Worm (Caenorhabditis elegans) whole organism, L4/young adult: Measurements from ENCODE around the gene K10G9.2.
"Not testable (repeated sequence)": the region's sequence is repeated elsewhere in the genome, so short reads cannot be mapped to it uniquely, and the experiment has no call there.

ENCODE experiments used
- W03F9.2 ChIP-seq: fragments of 150-350 bp; optimal IDR thresholded peaks from 2 replicates; lab custom pipeline; 2014; ENCODE audit warnings: missing biosample characterization, missing genetic modification characterization
- dao-5 ChIP-seq: sonication (generic microtip); optimal IDR thresholded peaks from 2 replicates; lab custom pipeline; 2016; ENCODE audit warnings: missing genotype, missing genetic modification characterization, moderate library complexity, missing compliant biosample characterization
- him-1 ChIP-seq: sonication (generic microtip); optimal IDR thresholded peaks from 2 replicates; lab custom pipeline; 2016; ENCODE audit warnings: missing genotype, missing genetic modification reagents, missing genetic modification characterization, missing compliant biosample characterization

K10G9.2 gene

DNA sequence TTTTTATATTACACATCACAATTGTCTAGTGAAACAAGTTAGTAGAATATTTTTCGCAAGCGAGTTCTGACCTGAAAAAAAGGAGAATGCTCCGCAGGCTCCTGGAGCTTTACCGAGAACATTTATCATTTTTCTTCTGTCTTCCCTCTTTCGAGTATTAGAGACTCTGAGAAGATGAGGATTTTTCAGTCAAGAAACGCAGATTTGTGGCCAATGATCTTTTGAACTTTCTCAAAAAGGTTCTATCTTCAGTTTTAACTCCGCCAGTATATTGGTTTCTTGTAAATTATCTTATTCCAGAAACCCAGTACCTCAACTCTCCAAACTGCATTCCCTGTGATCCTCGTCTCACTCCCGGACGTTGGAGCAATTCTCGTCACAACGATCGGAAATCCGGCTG lies at the start of gene K10G9.2:
TSS of gene K10G9.2 (plus strand) at position 301 of the 400 bp plus-strand sequence.
- TF ChIP-seq him-1 (tag; lab: Kevin White, UChicago) = no peak
- no peak for TF ChIP-seq W03F9.2 (tag; lab: Kevin White, UChicago)
- TF ChIP-seq dao-5 = no peak

DNA sequence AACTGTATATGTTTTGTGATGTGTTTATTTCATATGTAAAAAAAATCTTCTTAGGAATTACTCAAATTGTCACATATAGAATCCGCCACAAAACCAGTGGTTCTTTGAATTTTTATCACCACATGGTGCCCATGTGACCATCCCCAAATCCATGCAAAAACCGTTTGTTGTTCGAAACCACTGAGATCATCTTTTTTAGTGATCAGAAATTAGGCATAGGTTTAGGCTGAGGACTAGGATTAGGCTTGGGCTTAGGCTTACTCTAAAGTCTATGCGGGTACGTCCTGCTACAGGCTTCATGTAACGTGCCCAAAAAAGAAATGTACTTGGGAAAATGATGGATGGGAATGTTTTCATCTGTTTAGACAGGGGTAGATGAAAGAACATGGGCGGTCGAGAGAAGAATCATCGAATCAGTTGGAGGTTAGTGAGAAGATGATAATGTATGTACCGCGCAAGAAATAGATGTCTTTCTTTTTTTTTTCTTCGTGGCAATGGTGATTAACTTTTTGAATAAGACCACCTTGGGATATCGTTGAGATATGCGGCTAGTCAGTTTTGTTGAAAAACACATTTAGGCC lies 49.3 kb upstream of the K10G9.2 start:
- TF ChIP-seq dao-5 = no peak
- no peak for TF ChIP-seq W03F9.2 (tag; lab: Kevin White, UChicago)
- no peak for TF ChIP-seq him-1 (tag; lab: Kevin White, UChicago)

ce11 chrIII:10238448-10239154 lies 47.1 kb upstream of the K10G9.2 start, which contains the start of gene Y70G10A.3:
Gene Y70G10A.3, plus strand, starts transcription at chrIII:10239104.
- no peak for TF ChIP-seq W03F9.2 (tag; lab: Kevin White, UChicago)
- no peak for TF ChIP-seq him-1 (tag; lab: Kevin White, UChicago)
- TF ChIP-seq dao-5 = no peak

- TF ChIP-seq W03F9.2 (tag; lab: Kevin White, UChicago) (no peak), him-1 (tag; lab: Kevin White, UChicago) (no peak), dao-5 (no peak)
These were observed 45.6 kb upstream of the K10G9.2 start for ce11 chrIII:10240073-10240472.

DNA sequence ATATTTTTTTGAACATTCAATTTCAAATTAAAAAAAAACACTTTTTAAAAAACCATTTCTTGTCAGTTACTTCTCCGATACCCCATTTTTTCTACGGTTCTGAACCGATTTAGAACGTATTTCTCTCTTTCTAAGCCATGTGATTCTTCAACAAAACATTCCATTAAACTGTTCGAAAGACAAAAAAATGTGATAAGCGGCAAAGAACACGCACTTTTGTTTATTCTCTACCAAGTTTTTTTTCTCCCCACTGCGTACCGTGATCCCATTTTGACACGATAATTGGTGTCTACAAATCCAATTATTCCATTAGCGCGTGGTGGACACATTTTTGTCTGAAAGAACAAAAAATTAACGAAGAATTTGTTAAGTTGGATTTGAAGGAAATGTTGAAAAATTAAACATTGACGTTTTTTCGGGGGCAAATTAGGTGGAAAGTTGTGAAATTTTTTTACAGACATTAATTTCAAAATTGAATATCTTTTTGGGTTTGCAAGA lies 44.3 kb upstream of the K10G9.2 start:
- TF ChIP-seq him-1 (tag; lab: Kevin White, UChicago) (no peak), dao-5 (no peak), W03F9.2 (tag; lab: Kevin White, UChicago) (no peak)

- TF ChIP-seq him-1 (tag; lab: Kevin White, UChicago) (no peak), dao-5 (no peak), W03F9.2 (tag; lab: Kevin White, UChicago) (no peak)
These were observed 41.7 kb upstream of the K10G9.2 start for ce11 chrIII:10244013-10244412.

- TF ChIP-seq W03F9.2 (tag; lab: Kevin White, UChicago) (no peak), dao-5 (no peak), him-1 (tag; lab: Kevin White, UChicago) (no peak)
These were observed 37.1 kb upstream of the K10G9.2 start, which contains the start of the genes div-1 and cor-1 for ce11 chrIII:10248441-10249137. Gene div-1, minus strand, starts transcription at chrIII:10248559. Gene cor-1, plus strand, starts transcription at chrIII:10249111.

DNA sequence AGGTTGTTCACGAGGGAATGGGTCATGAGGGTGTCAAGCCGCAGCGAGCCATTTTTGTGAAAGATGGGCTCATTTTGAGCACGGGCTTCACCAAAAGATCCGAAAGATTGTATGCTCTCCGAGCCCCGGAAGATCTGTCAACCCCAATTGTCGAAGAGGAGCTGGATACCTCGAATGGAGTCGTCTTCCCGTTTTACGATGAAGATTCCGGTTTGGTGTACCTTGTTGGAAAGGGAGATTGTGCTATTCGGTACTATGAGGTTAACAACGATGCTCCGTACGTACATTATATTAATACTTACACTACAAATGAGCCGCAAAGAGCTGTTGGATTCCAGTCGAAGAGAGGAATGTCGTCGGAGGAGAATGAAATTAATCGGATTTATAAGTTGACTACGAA lies 34.6 kb upstream of the K10G9.2 start:
- no peak for TF ChIP-seq W03F9.2 (tag; lab: Kevin White, UChicago)

DNA sequence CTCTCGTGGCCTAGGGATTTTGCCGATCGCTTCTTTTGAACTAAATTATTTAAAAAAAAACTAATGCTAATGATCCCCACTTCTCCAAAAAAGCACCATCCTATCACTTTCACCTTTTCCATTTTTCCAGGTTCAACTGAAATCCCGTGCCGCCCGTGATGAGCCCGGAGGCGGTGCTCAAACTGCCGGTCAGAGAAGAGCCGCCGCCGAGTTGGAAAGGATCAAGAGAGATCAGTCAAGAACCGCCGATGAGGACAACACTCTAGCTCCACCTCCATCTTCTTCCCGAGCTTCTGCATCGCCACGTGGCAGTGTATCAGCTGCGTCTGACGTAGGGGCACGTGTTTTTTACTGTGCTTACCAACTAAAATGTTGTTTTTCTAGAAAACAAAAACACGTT lies 32.4 kb upstream of the K10G9.2 start:
- no peak for TF ChIP-seq him-1 (tag; lab: Kevin White, UChicago)
- no peak for TF ChIP-seq W03F9.2 (tag; lab: Kevin White, UChicago)
- TF ChIP-seq dao-5 = no peak

DNA sequence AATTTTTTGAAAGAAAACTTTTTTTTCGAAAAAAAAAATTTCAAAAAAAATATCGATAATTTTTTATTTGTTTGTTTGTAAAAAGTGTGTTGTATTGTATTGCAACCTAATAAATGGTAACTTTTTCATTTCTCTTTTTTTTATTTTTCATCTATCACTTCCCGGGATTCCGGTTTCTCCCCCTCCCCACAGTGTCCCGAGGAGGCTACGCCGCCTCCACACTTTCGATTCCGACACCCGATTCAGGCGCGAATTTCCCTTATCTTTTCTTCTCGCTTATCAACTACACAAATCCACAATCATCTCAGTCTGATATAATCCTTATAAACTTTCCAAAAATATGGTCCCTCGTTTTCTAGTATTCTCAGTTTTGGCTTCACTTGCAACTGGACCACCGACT lies 31.1 kb upstream of the K10G9.2 start, which contains the start of gene R01H10.4:
TSS of gene R01H10.4 (plus strand) at position 236 of the 400 bp plus-strand sequence.
- TF ChIP-seq W03F9.2 (tag; lab: Kevin White, UChicago) (no peak), dao-5 (no peak), him-1 (tag; lab: Kevin White, UChicago) (no peak)

DNA sequence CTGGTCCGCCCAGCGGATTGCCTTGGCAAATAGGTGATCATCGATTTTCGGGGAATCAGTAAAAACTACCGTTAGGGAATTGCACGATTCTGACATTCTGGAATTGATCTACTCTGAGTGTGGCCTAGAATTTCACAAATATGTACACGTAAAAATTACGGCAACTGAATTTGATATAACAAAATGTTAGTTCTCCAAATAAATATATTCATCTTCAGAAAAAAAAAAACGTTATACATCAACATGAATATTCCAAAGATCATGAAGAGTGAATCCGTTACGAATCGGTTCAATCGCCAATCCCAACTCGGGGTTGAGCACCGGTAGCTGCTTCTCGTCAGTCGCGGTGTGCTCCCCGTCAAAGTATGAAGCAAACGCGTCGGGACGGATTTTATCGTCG lies 27.1 kb upstream of the K10G9.2 start, which contains the start of gene rip-1:
TSS of gene rip-1 (minus strand) at position 101 of the 400 bp plus-strand sequence.
- TF ChIP-seq W03F9.2 (tag; lab: Kevin White, UChicago) (no peak), him-1 (tag; lab: Kevin White, UChicago) (no peak), dao-5 (no peak)

- TF ChIP-seq him-1 (tag; lab: Kevin White, UChicago) (no peak), dao-5 (no peak), W03F9.2 (tag; lab: Kevin White, UChicago) (no peak)
These were observed 24.5 kb upstream of the K10G9.2 start for ce11 chrIII:10261256-10261655.

DNA sequence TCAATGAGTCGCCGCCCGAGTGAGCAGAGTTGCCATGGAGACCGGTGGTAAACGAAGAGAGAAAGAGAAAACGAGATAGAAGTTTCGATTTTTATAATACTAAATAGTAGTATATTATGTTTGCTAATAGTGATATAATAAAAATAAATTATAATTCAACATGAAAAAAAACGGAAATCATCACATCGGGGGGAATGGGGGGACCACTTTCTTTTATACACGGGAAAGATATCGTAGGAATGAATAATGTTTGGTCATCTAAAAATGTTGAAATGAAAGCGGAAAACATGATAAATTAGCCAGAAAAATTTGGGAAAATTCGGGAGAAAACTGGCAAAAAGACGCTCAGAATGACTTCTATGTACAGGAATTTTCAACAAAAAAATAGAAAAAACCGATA lies 24.0 kb upstream of the K10G9.2 start, which contains the start of gene bbs-5:
TSS of gene bbs-5 (minus strand) at position 101 of the 400 bp plus-strand sequence.
- TF ChIP-seq dao-5 (no peak), W03F9.2 (tag; lab: Kevin White, UChicago) (no peak), him-1 (tag; lab: Kevin White, UChicago) (no peak)

DNA sequence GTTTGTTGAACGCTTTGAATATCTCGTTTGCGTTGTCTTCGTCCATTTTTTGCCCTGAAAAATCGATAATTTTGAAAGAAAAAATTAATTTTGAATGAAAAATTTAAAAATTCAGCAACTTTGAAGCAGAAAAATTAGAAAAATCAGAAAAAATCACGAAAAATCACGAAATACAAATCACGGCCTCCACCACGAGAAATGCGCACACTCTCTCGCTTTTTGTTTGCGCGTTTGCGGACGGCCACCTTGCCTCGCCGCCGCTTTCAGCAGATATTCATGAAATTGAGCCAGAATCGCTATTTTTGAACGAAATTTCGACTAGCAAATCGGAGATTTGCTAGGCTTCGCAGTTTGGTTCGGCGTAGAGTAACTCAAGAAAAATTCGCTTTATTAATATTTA lies 18.9 kb upstream of the K10G9.2 start, which contains the start of gene inpp-4B:
TSS of gene inpp-4B (minus strand) at position 54 of the 400 bp plus-strand sequence.
- not testable (repeated sequence) for TF ChIP-seq W03F9.2 (tag; lab: Kevin White, UChicago); dao-5; him-1 (tag; lab: Kevin White, UChicago)
